Fruit fly (Drosophila melanogaster): Measurements from ENCODE around the gene CG11878.

The CG11878 gene

DNA sequence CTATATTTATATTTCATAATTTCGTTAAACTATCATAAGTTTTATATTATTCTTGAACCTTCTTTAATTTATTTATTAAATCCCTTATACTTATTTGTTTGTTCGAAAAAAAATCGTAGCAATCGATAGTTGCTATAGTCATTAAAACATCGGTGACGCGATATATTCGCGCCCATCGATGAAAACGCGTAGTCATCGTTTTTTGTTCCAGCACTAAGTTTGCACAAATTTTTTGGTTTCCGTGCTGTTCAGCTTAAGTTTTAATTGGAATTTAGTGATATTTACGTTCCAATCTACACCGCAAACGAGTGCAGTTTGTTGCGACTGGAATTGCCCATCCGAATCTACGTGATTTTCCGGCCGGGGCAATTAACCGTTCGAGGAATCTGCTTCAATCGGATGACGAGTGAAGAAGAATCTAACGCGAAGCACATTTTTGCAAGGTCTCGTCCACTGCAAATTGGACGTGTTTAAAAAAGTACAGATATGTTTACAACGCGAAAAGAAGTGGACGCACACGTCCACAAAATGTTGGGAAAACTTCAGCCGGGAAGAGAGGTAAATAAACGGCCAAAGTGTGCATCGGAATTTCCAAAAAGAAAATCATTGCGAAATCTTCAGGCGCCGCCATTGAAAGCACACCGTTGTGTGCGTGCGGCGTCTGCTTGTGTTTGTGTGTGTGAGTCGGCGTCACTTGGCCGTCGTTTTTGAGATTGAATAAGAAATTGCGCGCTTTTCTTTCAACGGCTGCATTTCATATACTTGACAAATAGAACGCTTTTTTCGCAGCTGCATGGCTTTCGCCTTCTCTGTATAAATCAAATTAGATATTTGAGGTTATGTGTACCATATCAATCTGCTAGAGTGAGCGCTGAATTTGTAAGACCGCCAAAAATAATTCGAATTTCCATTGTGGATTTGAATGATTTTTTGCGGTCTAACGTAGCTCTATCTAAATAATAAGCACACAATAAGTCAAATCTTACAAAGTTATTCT is 24.2 kb upstream of the CG11878 start, which contains the start of gene Nup358 (continued):
- no peak for TF ChIP-seq unpg (GFP tag; optimal IDR thresholded peaks at IDR 0.05)
- TF ChIP-seq CG31224 (GFP tag; IDR thresholded peaks at IDR 0.05): no peak
- no peak for TF ChIP-seq CG1233 (GFP tag; optimal IDR thresholded peaks at IDR 0.05)
- no peak for TF ChIP-seq CG6254 (GFP tag; optimal IDR thresholded peaks at IDR 0.05)
- TF ChIP-seq Bdp1 (GFP tag; optimal IDR thresholded peaks at IDR 0.05): no peak
- peak; percentile 98 for TF ChIP-seq Dref (GFP tag; IDR thresholded peaks at IDR 0.05)
- TF ChIP-seq HmgZ (tag; optimal IDR thresholded peaks at IDR 0.05): peak; percentile 36
- TF ChIP-seq bowl (GFP tag; IDR thresholded peaks at IDR 0.05): no peak
- TF ChIP-seq CG16779 (GFP tag; IDR thresholded peaks at IDR 0.05): no peak
- TF ChIP-seq CG10321 (GFP tag; IDR thresholded peaks at IDR 0.05): no peak
- TF ChIP-seq mirr (GFP tag; optimal IDR thresholded peaks at IDR 0.05): no peak
- TF ChIP-seq Hr51 (GFP tag; optimal IDR thresholded peaks at IDR 0.05): no peak
- TF ChIP-seq CG33557 (GFP tag; optimal IDR thresholded peaks at IDR 0.05): no peak
- no peak for TF ChIP-seq nom (GFP tag; optimal IDR thresholded peaks at IDR 0.05)
- TF ChIP-seq ssp (GFP tag; IDR thresholded peaks at IDR 0.05): no peak
- no peak for TF ChIP-seq danr (GFP tag; IDR thresholded peaks at IDR 0.05)
- no peak for TF ChIP-seq dati (GFP tag; IDR thresholded peaks at IDR 0.05)
- TF ChIP-seq Kr (GFP tag; optimal IDR thresholded peaks at IDR 0.05): no peak
- TF ChIP-seq Poxn (GFP tag; IDR thresholded peaks at IDR 0.05): no peak
- no peak for TF ChIP-seq gsb (GFP tag; IDR thresholded peaks at IDR 0.05)
- no peak for TF ChIP-seq CG14441 (GFP tag; IDR thresholded peaks at IDR 0.05)
- no peak for TF ChIP-seq MTF-1 (GFP tag; optimal IDR thresholded peaks at IDR 0.05; ENCODE audit: borderline replicate concordance)
- TF ChIP-seq CG12071 (GFP tag; optimal IDR thresholded peaks at IDR 0.05): no peak
- TF ChIP-seq CG6813 (GFP tag; optimal IDR thresholded peaks at IDR 0.05): no peak
- TF ChIP-seq CG9932 (GFP tag; IDR thresholded peaks at IDR 0.05): peak; percentile 64
- TF ChIP-seq C15 (GFP tag; IDR thresholded peaks at IDR 0.05): no peak
- TF ChIP-seq CG43689 (GFP tag; IDR thresholded peaks at IDR 0.05): no peak
- peak; percentile 85 for TF ChIP-seq cg (GFP tag; optimal IDR thresholded peaks at IDR 0.05)
- TF ChIP-seq sd (tag; optimal IDR thresholded peaks at IDR 0.05): peak; percentile 64
- no peak for TF ChIP-seq CG17359 (tag; optimal IDR thresholded peaks at IDR 0.05)
- TF ChIP-seq wor (GFP tag; IDR thresholded peaks at IDR 0.05): no peak
- no peak for TF ChIP-seq zfh1 (GFP tag; IDR thresholded peaks at IDR 0.05)
- TF ChIP-seq Neu2 (GFP tag; optimal IDR thresholded peaks at IDR 0.05; ENCODE audit: borderline replicate concordance): no peak

- TF ChIP-seq klu (GFP tag; IDR thresholded peaks at IDR 0.05) (peak; percentile 99), eyg (GFP tag; optimal IDR thresholded peaks at IDR 0.05) (peak; percentile 94), CG8089 (GFP tag; optimal IDR thresholded peaks at IDR 0.05) (peak; percentile 97), z (GFP tag; IDR thresholded peaks at IDR 0.05) (peak; percentile 70; the same call in 2 of the 3 replicates), inv (GFP tag; IDR thresholded peaks at IDR 0.05; ENCODE audit: partially characterized antibody) (peak; percentile 100), ken (GFP tag; IDR thresholded peaks at IDR 0.05) (peak; percentile 99), Asciz (GFP tag; optimal IDR thresholded peaks at IDR 0.05) (peak; percentile 92), CG31224 (GFP tag; IDR thresholded peaks at IDR 0.05) (peak; percentile 97), CG10959 (GFP tag; IDR thresholded peaks at IDR 0.05) (peak; percentile 99), abd-A (tag; optimal IDR thresholded peaks at IDR 0.05) (no peak), sr (GFP tag; IDR thresholded peaks at IDR 0.05) (peak; percentile 87; the same call in 2 of the 3 replicates), Sry-β (GFP tag; optimal IDR thresholded peaks at IDR 0.05) (peak; percentile 78), sens-2 (GFP tag; IDR thresholded peaks at IDR 0.05) (peak; percentile 99), Eip74EF (GFP tag; optimal IDR thresholded peaks at IDR 0.05) (peak in 1 of 2 experiments; percentile 85), Ada2b (GFP tag; IDR thresholded peaks at IDR 0.05) (peak; percentile 98), gce (GFP tag; IDR thresholded peaks at IDR 0.05) (peak; percentile 96), p53 (GFP tag; optimal IDR thresholded peaks at IDR 0.05) (peak; percentile 93)
These were observed 14.9 kb upstream of the CG11878 start, which contains the start of gene CG11857 for dm6 chr3R:25258628-25259240. Gene CG11857, plus strand, starts transcription at chr3R:25258898.
